Worm (Caenorhabditis elegans) whole organism, L2 larva: Measurements from ENCODE around the gene M176.10.

ENCODE experiments used
- F13H6.1 ChIP-seq: sonication (generic microtip); optimal IDR thresholded peaks from 2 replicates; lab custom pipeline; 2016; ENCODE audit warnings: missing genetic modification characterization, missing compliant biosample characterization
- ZK546.5 ChIP-seq: sonication (generic microtip); optimal IDR thresholded peaks from 2 replicates; lab custom pipeline; 2017; ENCODE audit warnings: missing biosample characterization, missing genetic modification characterization
- ama-1 ChIP-seq: fragments of 150-350 bp; optimal IDR thresholded peaks from 2 replicates; lab custom pipeline; 2018; ENCODE audit warnings: inconsistent platforms
- fos-1 ChIP-seq: fragments of 150-350 bp; optimal IDR thresholded peaks from 2 replicates; lab custom pipeline; 2014; ENCODE audit warnings: missing biosample characterization, missing genetic modification characterization
- lin-39 ChIP-seq: fragments of 150-350 bp; optimal IDR thresholded peaks from 2 replicates; lab custom pipeline; 2014; ENCODE audit warnings: missing biosample characterization, missing genetic modification reagents, missing genetic modification characterization
- lsy-2 ChIP-seq, 2 experiments: fragments of 150-350 bp in 1 of 2; sonication (generic microtip) in 1 of 2; optimal IDR thresholded peaks; 2 replicates each; lab custom pipeline; 2014 to 2017; ENCODE audit warnings: missing biosample characterization in 2 of 2, missing genetic modification characterization in 2 of 2
- nhr-12 ChIP-seq: fragments of 150-350 bp; optimal IDR thresholded peaks from 2 replicates; lab custom pipeline; 2014; ENCODE audit warnings: missing biosample characterization, missing genetic modification characterization
- nhr-25 ChIP-seq: fragments of 150-350 bp; sonication (generic microtip); optimal IDR thresholded peaks from 3 replicates; lab custom pipeline; 2014; ENCODE audit warnings: missing biosample characterization, missing genetic modification characterization
- nhr-77 ChIP-seq: fragments of 150-350 bp; optimal IDR thresholded peaks from 2 replicates; lab custom pipeline; 2014; ENCODE audit warnings: missing biosample characterization, missing genetic modification characterization
- skn-1 ChIP-seq: sonication (generic microtip); optimal IDR thresholded peaks from 2 replicates; lab custom pipeline; 2017; ENCODE audit warnings: missing biosample characterization, missing genetic modification characterization
- unc-55 ChIP-seq: fragments of 150-350 bp; sonication (generic microtip); optimal IDR thresholded peaks from 3 replicates; lab custom pipeline; 2014; ENCODE audit warnings: missing biosample characterization, missing genetic modification reagents, missing genetic modification characterization

ce11 chrII:9377158-9377557 is 48.8 kb downstream of the M176.10 start, which contains the start of gene C06C3.10:
- no peak for TF ChIP-seq lsy-2 (tag; optimal IDR thresholded peaks at IDR 0.05; lab: Kevin White, UChicago)
- no peak for TF ChIP-seq nhr-77 (tag; lab: Kevin White, UChicago)
- no peak for TF ChIP-seq ama-1 (lab: Kevin White, UChicago)
- no peak for TF ChIP-seq unc-55 (GFP tag; lab: Kevin White, UChicago)
- TF ChIP-seq F13H6.1 (tag; lab: Kevin White, UChicago), result no peak
- no peak for TF ChIP-seq nhr-12
- no peak for TF ChIP-seq lin-39 (tag; lab: Kevin White, UChicago)
- TF ChIP-seq fos-1 (tag; lab: Kevin White, UChicago), result no peak
- TF ChIP-seq nhr-25, result no peak
- no peak for TF ChIP-seq skn-1 (tag; lab: Kevin White, UChicago)
- no peak for TF ChIP-seq ZK546.5 (tag; lab: Kevin White, UChicago)
